Worm (Caenorhabditis elegans) whole organism, mixed stage, embryonic: ENCODE results near the gene srp-2.

ENCODE experiments used
- ceh-83 ChIP-seq: fragments of 200-800 bp; sonication (Bioruptor generic); optimal IDR thresholded peaks from 2 replicates; lab custom pipeline; 2018; ENCODE audit warnings: mild to moderate bottlenecking, missing genetic modification characterization, missing compliant biosample characterization
- flh-1 ChIP-seq: fragments of 200-800 bp; sonication (Bioruptor generic); optimal IDR thresholded peaks from 2 replicates; lab custom pipeline; 2018; ENCODE audit warnings: mild to moderate bottlenecking, missing genetic modification characterization, moderate library complexity, missing compliant biosample characterization

DNA sequence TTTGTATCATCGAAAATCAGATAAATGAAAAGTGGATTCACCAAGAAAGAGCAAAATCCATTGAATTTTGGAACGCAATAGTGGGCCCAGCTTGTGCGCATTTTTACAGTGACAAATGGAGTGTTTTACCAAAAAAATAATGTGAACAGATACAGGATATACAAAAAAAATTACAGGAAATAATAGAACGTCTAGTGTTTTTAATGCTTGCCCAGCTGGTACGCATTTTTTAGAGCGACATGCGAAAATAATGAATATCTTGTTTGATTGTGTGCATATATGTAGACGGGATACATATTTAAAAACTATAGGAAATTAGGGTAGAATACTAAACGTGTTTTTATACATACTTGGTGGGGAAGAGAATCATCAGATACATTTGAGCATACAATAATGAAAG is 26.3 kb upstream of the srp-2 start, which contains the start of gene srj-25:
- TF ChIP-seq flh-1 (GFP tag; lab: Kevin White, UChicago), result no peak
- no peak for TF ChIP-seq ceh-83 (GFP tag; lab: Kevin White, UChicago)
